Worm (Caenorhabditis elegans): Measurements from ENCODE around the gene ntl-4.

DNA sequence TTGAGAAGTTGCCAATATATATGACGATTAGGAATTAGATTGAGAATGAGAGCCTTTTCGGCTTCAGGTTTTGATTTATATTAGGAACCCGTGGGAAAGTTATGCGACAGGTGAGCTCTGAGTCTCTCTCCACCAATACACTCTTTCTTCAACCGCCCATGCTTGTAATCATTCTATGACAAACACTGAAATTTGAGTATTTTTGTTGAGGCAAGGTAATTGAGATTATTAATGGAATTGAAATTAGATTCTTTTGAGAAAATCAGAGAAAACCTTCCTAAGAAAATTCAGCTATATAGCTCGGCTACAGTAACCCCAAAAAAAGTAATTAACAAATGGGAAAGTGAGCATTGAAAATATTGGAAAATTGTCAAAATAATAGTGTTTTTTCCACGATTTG, 45.5 kb downstream of the ntl-4 start, which contains the start of gene ceh-19:
- TF ChIP-seq ama-1 (optimal IDR thresholded peaks at IDR 0.05) (no peak), nhr-11 (tag; optimal IDR thresholded peaks at IDR 0.05) (no peak)
